Worm (Caenorhabditis elegans): ENCODE data around the gene ZK105.1.

Gene ZK105.1

ce11 chrV:7713691-7714090, at the start of gene ZK105.1:
TSS of gene ZK105.1 (plus strand) at chrV:7713991.
- TF ChIP-seq lin-26 (GFP tag; IDR thresholded peaks at IDR 0.05), result no peak
- TF ChIP-seq egl-44 (GFP tag; IDR thresholded peaks at IDR 0.05), result no peak
- TF ChIP-seq F39B2.1 (GFP tag; IDR thresholded peaks at IDR 0.05), result no peak
- TF ChIP-seq zfh-2 (GFP tag; conservative IDR thresholded peaks at IDR 0.05), result no peak
- TF ChIP-seq let-526 (GFP tag; IDR thresholded peaks at IDR 0.05), result no peak
- TF ChIP-seq nhr-80 (tag; optimal IDR thresholded peaks at IDR 0.05), result no peak
- TF ChIP-seq ztf-28 (GFP tag; IDR thresholded peaks at IDR 0.05), result no peak
- no peak for TF ChIP-seq hsf-1 (GFP tag; IDR thresholded peaks at IDR 0.05)

- TF ChIP-seq ets-4 (GFP tag; optimal IDR thresholded peaks at IDR 0.05) (no peak), zim-3 (tag; optimal IDR thresholded peaks at IDR 0.05) (no peak), lin-26 (GFP tag; IDR thresholded peaks at IDR 0.05) (no peak), Y53F4B.3 (GFP tag; IDR thresholded peaks at IDR 0.05) (no peak), Y95B8A.8 (GFP tag; IDR thresholded peaks at IDR 0.05) (no peak), ceh-79 (tag; optimal IDR thresholded peaks at IDR 0.05) (no peak), F57A8.1 (GFP tag; optimal IDR thresholded peaks at IDR 0.05) (no peak), lin-54 (GFP tag; optimal IDR thresholded peaks at IDR 0.05) (no peak)
Observed at ce11 chrV:7667940-7668339, 45.9 kb upstream of the ZK105.1 start, which contains the start of gene C12D5.5. TSS of gene C12D5.5 (plus strand) at chrV:7668240.

ce11 chrV:7672258-7672657, 41.5 kb upstream of the ZK105.1 start, which contains the start of gene C12D5.4:
TSS of gene C12D5.4 (plus strand) at chrV:7672558.
- TF ChIP-seq T07F8.4 (tag; optimal IDR thresholded peaks at IDR 0.05) (no peak), lin-40 (tag; optimal IDR thresholded peaks at IDR 0.05) (no peak), F10E7.11 (tag; optimal IDR thresholded peaks at IDR 0.05) (no peak), ztf-26 (tag; optimal IDR thresholded peaks at IDR 0.05) (no peak), lin-26 (GFP tag; IDR thresholded peaks at IDR 0.05) (no peak), T26A5.8 (tag; optimal IDR thresholded peaks at IDR 0.05) (no peak), Y95B8A.8 (GFP tag; IDR thresholded peaks at IDR 0.05) (no peak), let-526 (GFP tag; IDR thresholded peaks at IDR 0.05) (no peak), tbp1 (GFP tag; optimal IDR thresholded peaks at IDR 0.05) (no peak), Y56A3A.18 (GFP tag; IDR thresholded peaks at IDR 0.05) (no peak)

- TF ChIP-seq F57A8.1 (GFP tag; optimal IDR thresholded peaks at IDR 0.05) (no peak), let-526 (GFP tag; IDR thresholded peaks at IDR 0.05) (no peak), rcor-1 (GFP tag; IDR thresholded peaks at IDR 0.05) (no peak), gei-17 (GFP tag; optimal IDR thresholded peaks at IDR 0.05) (no peak), snpc-1.3 (tag; optimal IDR thresholded peaks at IDR 0.05; ENCODE audit: insufficient read depth) (no peak), ekl-4 (GFP tag; IDR thresholded peaks at IDR 0.05) (no peak), rpc-1 (optimal IDR thresholded peaks at IDR 0.05) (no peak), rpc-1 (tag; optimal IDR thresholded peaks at IDR 0.05) (no peak), ZK185.1 (tag; optimal IDR thresholded peaks at IDR 0.05; ENCODE audit: poor library complexity, severe bottlenecking) (no peak)
Observed at ce11 chrV:7675904-7676303, 37.9 kb upstream of the ZK105.1 start, which contains the start of gene C12D5.3. TSS of gene C12D5.3 (plus strand) at chrV:7676204.

ce11 chrV:7681388-7681787, 32.4 kb upstream of the ZK105.1 start, which contains the start of gene cyp-33A1:
TSS of gene cyp-33A1 (minus strand) at chrV:7681459.
- TF ChIP-seq F23B12.7 (tag; optimal IDR thresholded peaks at IDR 0.05; ENCODE audit: insufficient read depth) (peak; percentile 33), mel-28 (tag; optimal IDR thresholded peaks at IDR 0.05; ENCODE audit: borderline replicate concordance) (no peak), attf-5 (GFP tag; optimal IDR thresholded peaks at IDR 0.05) (peak; percentile 47), nhr-80 (tag; optimal IDR thresholded peaks at IDR 0.05) (peak; percentile 30)

Data from whole organism, young adult.